Fruit fly (Drosophila melanogaster) whole organism, prepupa: ENCODE results near the gene mus201.

ENCODE experiments used
- Blimp-1 ChIP-seq: fragments of 200-800 bp; sonication (Bioruptor generic); optimal IDR thresholded peaks from 3 replicates; lab custom pipeline; 2017; ENCODE audit warnings: missing biosample characterization, missing genetic modification characterization, mild to moderate bottlenecking, moderate library complexity, missing genetic modification reagents
- CG10631 ChIP-seq: fragments of 200-800 bp; sonication (Bioruptor generic); optimal IDR thresholded peaks from 2 replicates; lab custom pipeline; 2016; ENCODE audit warnings: missing biosample characterization, missing genetic modification characterization
- CG11762 ChIP-seq: fragments of 200-800 bp; sonication (Bioruptor generic); optimal IDR thresholded peaks from 3 replicates; lab custom pipeline; 2016; ENCODE audit warnings: missing biosample characterization, missing genetic modification characterization; ENCODE audit not compliant: insufficient read depth
- CG11902 ChIP-seq: fragments of 200-800 bp; sonication (Bioruptor generic); optimal IDR thresholded peaks from 3 replicates; lab custom pipeline; 2016; ENCODE audit warnings: missing biosample characterization, missing genetic modification characterization
- CG15336 ChIP-seq: fragments of 200-800 bp; sonication (Bioruptor generic); IDR thresholded peaks from 2 replicates; pipeline ENCODE4 v1.3.6; 2022; ENCODE audit warnings: missing biosample characterization, missing genetic modification characterization
- CG1621 ChIP-seq: fragments of 200-800 bp; sonication (Bioruptor generic); optimal IDR thresholded peaks from 3 replicates; lab custom pipeline; 2018; ENCODE audit warnings: missing biosample characterization, mild to moderate bottlenecking, missing genetic modification characterization
- CG16779 ChIP-seq: fragments of 200-800 bp; sonication (Bioruptor generic); optimal IDR thresholded peaks from 3 replicates; lab custom pipeline; 2017; ENCODE audit warnings: missing biosample characterization, mild to moderate bottlenecking, missing genetic modification characterization
- CG3032 ChIP-seq: fragments of 200-800 bp; optimal IDR thresholded peaks from 2 replicates; lab custom pipeline; 2019; ENCODE audit warnings: missing biosample characterization, mild to moderate bottlenecking, missing genetic modification characterization, moderate library complexity
- CG31627 ChIP-seq: fragments of 200-800 bp; sonication (Bioruptor generic); optimal IDR thresholded peaks from 3 replicates; lab custom pipeline; 2016; ENCODE audit warnings: missing biosample characterization, missing genetic modification characterization
- CG32006 ChIP-seq: fragments of 200-800 bp; sonication (Bioruptor generic); optimal IDR thresholded peaks from 3 replicates; lab custom pipeline; 2017; ENCODE audit warnings: missing biosample characterization, mild to moderate bottlenecking, missing genetic modification characterization
- CG34406 ChIP-seq: fragments of 200-800 bp; sonication (Bioruptor generic); optimal IDR thresholded peaks from 3 replicates; lab custom pipeline; 2016; ENCODE audit warnings: missing biosample characterization, missing genetic modification characterization
- CG3919 ChIP-seq: fragments of 200-800 bp; sonication (Bioruptor generic); optimal IDR thresholded peaks from 3 replicates; lab custom pipeline; 2016; ENCODE audit warnings: missing biosample characterization, missing genetic modification characterization
- CG6163 ChIP-seq: fragments of 200-800 bp; sonication (Bioruptor generic); IDR thresholded peaks from 3 replicates; pipeline ENCODE4 v1.3.6; 2022; ENCODE audit warnings: missing biosample characterization, missing genetic modification characterization
- CG6792 ChIP-seq: fragments of 200-800 bp; sonication (Bioruptor generic); optimal IDR thresholded peaks from 3 replicates; lab custom pipeline; 2016; ENCODE audit warnings: missing biosample characterization, missing genetic modification characterization
- CG6808 ChIP-seq: fragments of 200-800 bp; sonication (Bioruptor generic); optimal IDR thresholded peaks from 3 replicates; lab custom pipeline; 2017; ENCODE audit warnings: missing biosample characterization, missing genetic modification characterization, mild to moderate bottlenecking, moderate library complexity, missing genetic modification reagents
- CG6854 ChIP-seq: fragments of 200-800 bp; sonication (Bioruptor generic); optimal IDR thresholded peaks from 2 replicates; lab custom pipeline; 2017; ENCODE audit warnings: missing biosample characterization, mild to moderate bottlenecking, missing genetic modification characterization
- CG7368 ChIP-seq: fragments of 200-800 bp; sonication (Bioruptor generic); optimal IDR thresholded peaks from 3 replicates; lab custom pipeline; 2016; ENCODE audit warnings: missing biosample characterization, missing genetic modification characterization
- CG8119 ChIP-seq: fragments of 200-800 bp; sonication (Bioruptor generic); IDR thresholded peaks from 3 replicates; pipeline ENCODE4 v1.3.6; 2022; ENCODE audit warnings: missing biosample characterization, missing genetic modification characterization
- CG8319 ChIP-seq: fragments of 200-800 bp; sonication (Bioruptor generic); optimal IDR thresholded peaks from 3 replicates; lab custom pipeline; 2016; ENCODE audit warnings: missing biosample characterization, missing genetic modification characterization
- CG8632 ChIP-seq: fragments of 200-800 bp; sonication (Bioruptor generic); optimal IDR thresholded peaks from 3 replicates; lab custom pipeline; 2016; ENCODE audit warnings: missing biosample characterization, missing genetic modification characterization
- CG9139 ChIP-seq: fragments of 200-800 bp; sonication (Bioruptor generic); optimal IDR thresholded peaks from 3 replicates; lab custom pipeline; 2017; ENCODE audit warnings: missing biosample characterization, mild to moderate bottlenecking, missing genetic modification characterization
- Eip75B ChIP-seq: fragments of 200-800 bp; sonication (Bioruptor generic); optimal IDR thresholded peaks from 3 replicates; lab custom pipeline; 2016; ENCODE audit warnings: missing biosample characterization, missing genetic modification characterization
- Eip78C ChIP-seq: fragments of 200-800 bp; sonication (Bioruptor generic); peaks from one replicate; lab custom pipeline; 2016; ENCODE audit warnings: missing biosample characterization, missing genetic modification characterization
- Ets21C ChIP-seq: fragments of 200-800 bp; sonication (Bioruptor generic); optimal IDR thresholded peaks from 3 replicates; lab custom pipeline; 2016; ENCODE audit warnings: missing biosample characterization, missing genetic modification characterization
- Ets96B ChIP-seq: fragments of 200-800 bp; optimal IDR thresholded peaks from 2 replicates; lab custom pipeline; 2019; ENCODE audit warnings: missing biosample characterization, mild to moderate bottlenecking, missing genetic modification characterization, moderate library complexity
- Gug ChIP-seq: fragments of 200-800 bp; sonication (Bioruptor generic); IDR thresholded peaks from 2 replicates; pipeline ENCODE4 v1.3.6; 2022; ENCODE audit warnings: missing biosample characterization, missing genetic modification characterization
- Lpt ChIP-seq: fragments of 200-800 bp; sonication (Bioruptor generic); optimal IDR thresholded peaks from 3 replicates; lab custom pipeline; 2016; ENCODE audit warnings: missing biosample characterization, missing genetic modification characterization
- Met ChIP-seq: fragments of 200-800 bp; sonication (Bioruptor generic); optimal IDR thresholded peaks from 3 replicates; lab custom pipeline; 2016; ENCODE audit warnings: missing biosample characterization, missing genetic modification characterization
- OdsH ChIP-seq: fragments of 200-800 bp; sonication (Bioruptor generic); optimal IDR thresholded peaks from 3 replicates; lab custom pipeline; 2016; ENCODE audit warnings: missing biosample characterization, missing genetic modification characterization
- Sox102F ChIP-seq: fragments of 200-800 bp; sonication (Bioruptor generic); optimal IDR thresholded peaks from 2 replicates; lab custom pipeline; 2016; ENCODE audit warnings: missing biosample characterization, mild to moderate bottlenecking, missing genetic modification characterization
- Sox14 ChIP-seq: fragments of 200-800 bp; sonication (Bioruptor generic); optimal IDR thresholded peaks from 3 replicates; lab custom pipeline; 2016; ENCODE audit warnings: missing biosample characterization, missing genetic modification characterization
- Sox15 ChIP-seq: fragments of 200-800 bp; sonication (Bioruptor generic); optimal IDR thresholded peaks from 3 replicates; lab custom pipeline; 2016; ENCODE audit warnings: missing biosample characterization, missing genetic modification characterization
- achi ChIP-seq: fragments of 200-800 bp; sonication (Bioruptor generic); optimal IDR thresholded peaks from 3 replicates; lab custom pipeline; 2016; ENCODE audit warnings: missing biosample characterization, missing genetic modification characterization
- acj6 ChIP-seq: fragments of 200-800 bp; sonication (Bioruptor generic); optimal IDR thresholded peaks from 3 replicates; lab custom pipeline; 2016; ENCODE audit warnings: missing biosample characterization, missing genetic modification characterization
- cyc ChIP-seq: fragments of 200-800 bp; sonication (Bioruptor generic); optimal IDR thresholded peaks from 3 replicates; lab custom pipeline; 2016; ENCODE audit warnings: missing biosample characterization, missing genetic modification characterization
- dac ChIP-seq: fragments of 200-800 bp; sonication (Bioruptor generic); optimal IDR thresholded peaks from 2 replicates; lab custom pipeline; 2017; ENCODE audit warnings: missing biosample characterization, mild to moderate bottlenecking, missing genetic modification characterization
- dsx ChIP-seq: fragments of 200-800 bp; optimal IDR thresholded peaks from 3 replicates; lab custom pipeline; 2019; ENCODE audit warnings: missing biosample characterization, mild to moderate bottlenecking, missing genetic modification characterization, moderate library complexity; ENCODE audit not compliant: poor library complexity, severe bottlenecking
- eg ChIP-seq: fragments of 200-800 bp; sonication (Bioruptor generic); IDR thresholded peaks from 3 replicates; pipeline ENCODE4 v1.3.6; 2022; ENCODE audit warnings: missing biosample characterization, missing genetic modification characterization
- esn ChIP-seq: fragments of 200-800 bp; sonication (Bioruptor generic); optimal IDR thresholded peaks from 2 replicates; lab custom pipeline; 2016; ENCODE audit warnings: missing biosample characterization, mild to moderate bottlenecking, missing genetic modification characterization, moderate library complexity
- fd59A ChIP-seq: fragments of 200-800 bp; sonication (Bioruptor generic); optimal IDR thresholded peaks from 2 replicates; lab custom pipeline; 2017; ENCODE audit warnings: missing biosample characterization, mild to moderate bottlenecking, missing genetic modification characterization, missing genetic modification reagents
- fkh ChIP-seq: fragments of 200-800 bp; sonication (Bioruptor generic); optimal IDR thresholded peaks from 3 replicates; lab custom pipeline; 2017; ENCODE audit warnings: missing biosample characterization, mild to moderate bottlenecking, missing genetic modification characterization, moderate library complexity
- lz ChIP-seq: fragments of 200-800 bp; sonication (Bioruptor generic); optimal IDR thresholded peaks from 3 replicates; lab custom pipeline; 2016; ENCODE audit warnings: missing biosample characterization, missing genetic modification characterization
- pdm3 ChIP-seq: fragments of 200-800 bp; sonication (Bioruptor generic); optimal IDR thresholded peaks from 3 replicates; lab custom pipeline; 2016; ENCODE audit warnings: missing biosample characterization, missing genetic modification characterization
- spab ChIP-seq: fragments of 200-800 bp; sonication (Bioruptor generic); optimal IDR thresholded peaks from 2 replicates; lab custom pipeline; 2017; ENCODE audit warnings: missing biosample characterization, mild to moderate bottlenecking, missing genetic modification characterization, missing genetic modification reagents
- ss ChIP-seq, 2 experiments: fragments of 200-800 bp; sonication (Bioruptor generic); optimal IDR thresholded peaks; 2 replicates in 1 of 2; 3 replicates in 1 of 2; lab custom pipeline; 2017 to 2018; ENCODE audit warnings: mild to moderate bottlenecking in 2 of 2, missing biosample characterization in 2 of 2, missing genetic modification characterization in 2 of 2, moderate library complexity in 1 of 2
- svp ChIP-seq: fragments of 200-800 bp; sonication (Bioruptor generic); peaks from one replicate; lab custom pipeline; 2016; ENCODE audit warnings: missing biosample characterization, missing genetic modification characterization
- topi ChIP-seq: fragments of 200-800 bp; sonication (Bioruptor generic); optimal IDR thresholded peaks from 3 replicates; lab custom pipeline; 2016; ENCODE audit warnings: missing biosample characterization, missing genetic modification characterization

The mus201 gene

DNA sequence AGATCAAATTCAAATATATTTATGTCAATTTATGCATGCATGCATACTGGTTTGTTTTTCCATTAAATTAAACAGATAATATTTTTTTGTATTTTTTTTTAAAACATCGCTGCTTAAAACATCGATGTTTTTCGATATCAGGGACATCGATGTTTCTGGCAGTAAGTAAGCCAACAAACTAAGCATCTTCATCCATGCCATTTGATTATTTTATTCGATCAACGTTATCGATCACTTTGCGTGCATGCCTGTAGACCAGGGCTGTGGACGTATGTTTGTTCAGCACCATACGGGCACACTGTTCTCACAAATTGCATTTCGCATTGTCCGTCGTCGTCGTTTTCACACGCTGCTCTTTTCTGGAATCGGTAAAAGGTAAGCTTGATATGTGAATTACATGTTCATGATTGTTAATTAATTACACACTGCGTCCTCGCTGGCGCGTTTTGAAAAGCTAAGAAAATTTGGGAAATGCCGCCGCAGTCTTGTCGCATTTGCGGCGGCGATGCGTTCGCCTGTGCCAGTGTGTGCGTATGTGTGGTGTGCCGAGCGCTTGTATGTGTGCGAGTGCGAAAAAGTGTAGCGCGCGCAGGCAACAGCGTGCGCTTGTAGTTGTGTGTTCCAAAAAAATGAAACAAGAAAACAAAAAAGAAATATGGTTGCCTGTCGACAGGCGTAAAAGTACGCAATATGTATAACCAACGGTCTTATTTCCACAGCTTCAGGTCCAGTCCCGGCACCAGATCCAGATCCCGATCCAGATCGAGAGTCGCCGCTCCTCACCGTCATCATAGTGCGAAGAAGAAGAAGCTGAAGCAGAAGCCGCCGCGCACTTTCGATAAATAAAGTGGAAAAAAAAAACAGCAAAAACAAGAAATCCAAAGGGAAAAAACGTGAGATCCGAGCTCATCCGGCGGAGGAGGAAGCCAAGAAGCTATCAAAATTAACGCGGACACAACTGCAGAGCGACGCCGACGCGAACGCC, 34.4 kb upstream of the mus201 start, which contains the start of gene emb:
Gene emb (plus strand): TSS at position 288 of the 985 bp plus-strand sequence.
- TF ChIP-seq CG8632 (GFP tag; lab: Kevin White, UChicago) = no peak
- TF ChIP-seq CG6854 (GFP tag; lab: Kevin White, UChicago) = peak; percentile 69
- peak; percentile 62 for TF ChIP-seq CG31627 (GFP tag; lab: Kevin White, UChicago)
- TF ChIP-seq topi (GFP tag; lab: Kevin White, UChicago) = peak; percentile 22
- peak in 1 of 2 experiments; percentile 89 for TF ChIP-seq ss (GFP tag; optimal IDR thresholded peaks at IDR 0.05; lab: Kevin White, UChicago)
- TF ChIP-seq fd59A (GFP tag; lab: Kevin White, UChicago) = no peak
- no peak for TF ChIP-seq Eip75B
- no peak for TF ChIP-seq CG9139
- TF ChIP-seq esn = peak; percentile 57
- no peak for TF ChIP-seq dac (GFP tag; lab: Kevin White, UChicago)
- no peak for TF ChIP-seq Sox102F (GFP tag; lab: Kevin White, UChicago)
- peak; percentile 70 for TF ChIP-seq Sox14 (GFP tag; lab: Kevin White, UChicago)
- TF ChIP-seq Lpt = no peak
- TF ChIP-seq CG10631 = peak; percentile 58
- TF ChIP-seq CG15336 (GFP tag; lab: Robert Waterston, UW) = peak; percentile 62
- TF ChIP-seq CG6792 = no peak
- peak; percentile 51 for TF ChIP-seq CG3032 (tag; lab: Kevin White, UChicago)
- peak; percentile 11 for TF ChIP-seq Blimp-1 (GFP tag; lab: Kevin White, UChicago)
- TF ChIP-seq Ets96B = peak; percentile 50
- peak; percentile 37 for TF ChIP-seq cyc (GFP tag; lab: Kevin White, UChicago)
- no peak for TF ChIP-seq CG11902 (GFP tag; lab: Kevin White, UChicago)
- TF ChIP-seq pdm3 (GFP tag; lab: Kevin White, UChicago) = no peak
- peak; percentile 37 for TF ChIP-seq Ets21C (GFP tag; lab: Kevin White, UChicago)
- no peak for TF ChIP-seq Met
- no peak for TF ChIP-seq spab (GFP tag; lab: Kevin White, UChicago)
- TF ChIP-seq CG8119 (GFP tag; lab: Robert Waterston, UW) = peak; percentile 79
- TF ChIP-seq CG6163 (GFP tag; lab: Robert Waterston, UW) = peak; percentile 79
- TF ChIP-seq Sox15 = no peak
- TF ChIP-seq OdsH (GFP tag; lab: Kevin White, UChicago) = peak; percentile 30
- peak; percentile 51 for TF ChIP-seq CG34406 (GFP tag; lab: Kevin White, UChicago)
- no peak for TF ChIP-seq CG11762 (GFP tag; lab: Kevin White, UChicago)
- no peak for TF ChIP-seq Gug (GFP tag; lab: Robert Waterston, UW)
- TF ChIP-seq eg (GFP tag; lab: Robert Waterston, UW) = peak; percentile 76
- peak; percentile 83 for TF ChIP-seq Eip78C (GFP tag; lab: Kevin White, UChicago)
- TF ChIP-seq lz (GFP tag; lab: Kevin White, UChicago) = peak; percentile 36
- TF ChIP-seq CG6808 (GFP tag; lab: Kevin White, UChicago) = peak; percentile 76
- no peak for TF ChIP-seq svp (GFP tag; lab: Kevin White, UChicago)
- peak; percentile 99 for TF ChIP-seq fkh (GFP tag; lab: Kevin White, UChicago)
- peak; percentile 66 for TF ChIP-seq dsx

DNA sequence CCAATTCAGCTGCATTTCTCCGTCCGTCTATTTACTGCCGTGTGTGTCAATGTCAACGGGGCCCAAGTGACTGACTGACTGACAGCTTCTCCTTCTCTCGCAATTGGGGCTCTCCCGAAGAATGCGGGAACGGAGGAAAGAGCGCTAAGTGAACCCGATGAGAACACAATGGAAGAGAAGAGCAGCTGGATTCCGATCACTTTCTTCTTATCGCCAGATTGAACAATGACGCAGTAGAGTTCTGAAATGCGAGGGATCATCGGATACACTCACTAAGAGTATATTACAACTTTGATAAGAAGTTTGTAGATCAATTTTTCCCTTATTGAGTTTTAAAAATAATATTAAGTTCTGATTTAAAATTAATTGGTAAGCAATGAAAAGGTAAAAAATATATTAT, 26.4 kb upstream of the mus201 start, which contains the start of gene Naglu:
Gene Naglu (minus strand): TSS at position 339 of the 400 bp plus-strand sequence.
- TF ChIP-seq acj6 (GFP tag; lab: Kevin White, UChicago) (no peak), CG8319 (GFP tag; lab: Kevin White, UChicago) (no peak), CG6792 (peak; percentile 46), esn (peak; percentile 53), CG7368 (GFP tag; lab: Kevin White, UChicago) (no peak), Sox14 (GFP tag; lab: Kevin White, UChicago) (no peak), CG6854 (GFP tag; lab: Kevin White, UChicago) (peak; percentile 0), CG6163 (GFP tag; lab: Robert Waterston, UW) (peak; percentile 15; the same call in 1 of the 3 replicates), svp (GFP tag; lab: Kevin White, UChicago) (peak; percentile 93), pdm3 (GFP tag; lab: Kevin White, UChicago) (no peak), CG32006 (GFP tag; lab: Kevin White, UChicago) (no peak), CG16779 (tag; lab: Kevin White, UChicago) (no peak), CG6808 (GFP tag; lab: Kevin White, UChicago) (no peak), spab (GFP tag; lab: Kevin White, UChicago) (no peak), cyc (GFP tag; lab: Kevin White, UChicago) (no peak), CG9139 (no peak), eg (GFP tag; lab: Robert Waterston, UW) (no peak), CG11762 (GFP tag; lab: Kevin White, UChicago) (no peak), CG31627 (GFP tag; lab: Kevin White, UChicago) (peak; percentile 12), achi (GFP tag; lab: Kevin White, UChicago) (no peak), Met (no peak), CG1621 (tag; lab: Kevin White, UChicago) (no peak), CG3919 (GFP tag; lab: Kevin White, UChicago) (no peak)
